Worm (Caenorhabditis elegans) whole organism, young adult: Measurements from ENCODE around the gene Y47D7A.3.

Source experiments
- B0336.3 ChIP-seq: fragments of 200-800 bp; sonication (Bioruptor generic); IDR thresholded peaks from 2 replicates; pipeline ENCODE4 v1.3.6; 2022; ENCODE audit warnings: missing genetic modification characterization, missing compliant biosample characterization
- D2030.7 ChIP-seq: fragments of 200-800 bp; sonication (Bioruptor generic); IDR thresholded peaks from 2 replicates; pipeline ENCODE4 v1.3.6; 2022; ENCODE audit warnings: missing genetic modification reagents, missing genetic modification characterization, missing compliant biosample characterization
- F10E7.11 ChIP-seq: sonication (generic microtip); optimal IDR thresholded peaks from 2 replicates; lab custom pipeline; 2017; ENCODE audit warnings: mild to moderate bottlenecking, missing genetic modification characterization, moderate library complexity, missing compliant biosample characterization
- F37B4.10 ChIP-seq: fragments of 200-800 bp; sonication (Bioruptor generic); IDR thresholded peaks from 2 replicates; pipeline ENCODE4 v1.3.6; 2022; ENCODE audit warnings: missing genetic modification characterization, missing compliant biosample characterization
- F49E8.2 ChIP-seq: sonication (generic microtip); optimal IDR thresholded peaks from 3 replicates; lab custom pipeline; 2017; ENCODE audit warnings: missing genetic modification characterization, mild to moderate bottlenecking, missing compliant biosample characterization, antibody characterized with exemption, moderate library complexity; ENCODE audit not compliant: insufficient read depth
- Y53G8AR.9 ChIP-seq: fragments of 200-800 bp; sonication (Bioruptor generic); conservative IDR thresholded peaks from 2 replicates; pipeline ENCODE4 v1.3.6; 2022; ENCODE audit warnings: missing genetic modification reagents, missing genetic modification characterization, missing compliant biosample characterization
- Y79H2A.3 ChIP-seq: fragments of 200-800 bp; sonication (Bioruptor generic); conservative IDR thresholded peaks from 2 replicates; pipeline ENCODE4 v1.3.6; 2022; ENCODE audit warnings: missing genetic modification reagents, missing genetic modification characterization, missing compliant biosample characterization
- aptf-3 ChIP-seq: fragments of 200-800 bp; sonication (Bioruptor generic); IDR thresholded peaks from 2 replicates; pipeline ENCODE4 v1.3.6; 2022; ENCODE audit warnings: missing genetic modification characterization, missing compliant biosample characterization
- attf-6 ChIP-seq: fragments of 200-800 bp; sonication (Bioruptor generic); IDR thresholded peaks from 2 replicates; pipeline ENCODE4 v1.3.6; 2022; ENCODE audit warnings: missing genetic modification reagents, missing genetic modification characterization, missing compliant biosample characterization
- bed-1 ChIP-seq: fragments of 200-800 bp; sonication (Bioruptor generic); IDR thresholded peaks from 2 replicates; pipeline ENCODE4 v1.3.6; 2022; ENCODE audit warnings: missing genetic modification reagents, missing genetic modification characterization, missing compliant biosample characterization
- ccch-3 ChIP-seq: fragments of 200-800 bp; sonication (Bioruptor generic); optimal IDR thresholded peaks from 2 replicates; lab custom pipeline; 2018; ENCODE audit warnings: mild to moderate bottlenecking, missing genetic modification characterization, missing compliant biosample characterization
- cebp-1 ChIP-seq, 2 experiments: fragments of 200-800 bp in 1 of 2; sonication (Bioruptor generic) in 1 of 2; sonication (generic microtip) in 1 of 2; IDR thresholded peaks in 1 of 2; optimal IDR thresholded peaks in 1 of 2; 2 replicates each; pipeline versions ENCODE4 v1.3.6 to Lab custom; 2017 to 2022; ENCODE audit warnings: missing compliant biosample characterization in 2 of 2, missing genetic modification characterization in 2 of 2, mild to moderate bottlenecking in 1 of 2, missing genetic modification reagents in 1 of 2, moderate library complexity in 1 of 2
- chd-7 ChIP-seq: sonication (generic microtip); optimal IDR thresholded peaks from 2 replicates; lab custom pipeline; 2016; ENCODE audit warnings: mild to moderate bottlenecking, missing genetic modification characterization, moderate library complexity, missing compliant biosample characterization
- efl-1 ChIP-seq: fragments of 150-350 bp; optimal IDR thresholded peaks from 2 replicates; lab custom pipeline; 2014; ENCODE audit warnings: missing biosample characterization, missing genetic modification reagents, missing genetic modification characterization
- egl-18 ChIP-seq: fragments of 200-800 bp; sonication (Bioruptor generic); IDR thresholded peaks from 2 replicates; pipeline ENCODE4 v1.3.6; 2022; ENCODE audit warnings: missing genetic modification reagents, missing genetic modification characterization, missing compliant biosample characterization
- hsf-1 ChIP-seq: fragments of 200-800 bp; sonication (Bioruptor generic); IDR thresholded peaks from 2 replicates; pipeline ENCODE4 v1.3.6; 2022; ENCODE audit warnings: missing genetic modification reagents, missing genetic modification characterization, missing compliant biosample characterization
- lin-54 ChIP-seq: fragments of 200-800 bp; sonication (Bioruptor generic); optimal IDR thresholded peaks from 2 replicates; lab custom pipeline; 2018; ENCODE audit warnings: mild to moderate bottlenecking, missing genetic modification characterization, missing compliant biosample characterization
- lsl-1 ChIP-seq: fragments of 200-800 bp; sonication (Bioruptor generic); optimal IDR thresholded peaks from 2 replicates; lab custom pipeline; 2018; ENCODE audit warnings: mild to moderate bottlenecking, missing genetic modification characterization, moderate library complexity, missing compliant biosample characterization
- lsy-27 ChIP-seq: sonication (generic microtip); optimal IDR thresholded peaks from 2 replicates; lab custom pipeline; 2017; ENCODE audit warnings: missing genetic modification characterization, mild to moderate bottlenecking, missing compliant biosample characterization, antibody characterized with exemption, missing genotype, borderline replicate concordance; ENCODE audit not compliant: insufficient read depth
- madf-3 ChIP-seq: fragments of 200-800 bp; sonication (Bioruptor generic); IDR thresholded peaks from 2 replicates; pipeline ENCODE4 v1.3.6; 2022; ENCODE audit warnings: missing genetic modification reagents, missing genetic modification characterization, missing compliant biosample characterization
- madf-6 ChIP-seq: fragments of 200-800 bp; sonication (Bioruptor generic); IDR thresholded peaks from 2 replicates; pipeline ENCODE4 v1.3.6; 2022; ENCODE audit warnings: missing genetic modification reagents, missing genetic modification characterization, missing compliant biosample characterization
- nfya-2 ChIP-seq: fragments of 200-800 bp; sonication (Bioruptor generic); IDR thresholded peaks from 2 replicates; pipeline ENCODE4 v1.3.6; 2022; ENCODE audit warnings: missing genetic modification reagents, missing genetic modification characterization, missing compliant biosample characterization
- nfyb-1 ChIP-seq: fragments of 200-800 bp; sonication (Bioruptor generic); IDR thresholded peaks from 2 replicates; pipeline ENCODE4 v1.3.6; 2022; ENCODE audit warnings: missing genetic modification reagents, missing genetic modification characterization, missing compliant biosample characterization
- nhr-27 ChIP-seq: fragments of 200-800 bp; sonication (Bioruptor generic); optimal IDR thresholded peaks from 2 replicates; lab custom pipeline; 2018; ENCODE audit warnings: mild to moderate bottlenecking, missing genetic modification characterization, moderate library complexity, missing compliant biosample characterization
- nhr-90 ChIP-seq: sonication (generic microtip); optimal IDR thresholded peaks from 2 replicates; lab custom pipeline; 2016; ENCODE audit warnings: missing genotype, mild to moderate bottlenecking, missing genetic modification characterization, missing compliant biosample characterization
- pbrm-1 ChIP-seq: fragments of 200-800 bp; sonication (Bioruptor generic); IDR thresholded peaks from 2 replicates; pipeline ENCODE4 v1.3.6; 2022; ENCODE audit warnings: missing genetic modification reagents, missing genetic modification characterization, missing compliant biosample characterization
- pha-4 ChIP-seq: fragments of 150-350 bp; sonication (generic microtip); optimal IDR thresholded peaks from 2 replicates; lab custom pipeline; 2014; ENCODE audit warnings: missing biosample characterization, missing genetic modification reagents, missing genetic modification characterization
- rcor-1 ChIP-seq: fragments of 200-800 bp; sonication (Bioruptor generic); IDR thresholded peaks from 2 replicates; pipeline ENCODE4 v1.3.6; 2022; ENCODE audit warnings: missing genetic modification reagents, missing genetic modification characterization, missing compliant biosample characterization
- snpc-3.4 ChIP-seq: sonication (generic microtip); optimal IDR thresholded peaks from 2 replicates; lab custom pipeline; 2017; ENCODE audit warnings: missing genetic modification characterization, mild to moderate bottlenecking, missing compliant biosample characterization, antibody characterized with exemption, moderate library complexity, missing genotype, missing genetic modification reagents
- snpc-4 ChIP-seq, 5 experiments: fragments of 150-350 bp in 1 of 5; sonication (generic microtip) in 4 of 5; optimal IDR thresholded peaks; 2 replicates each; lab custom pipeline; 2014 to 2018; ENCODE audit warnings: missing genetic modification characterization in 5 of 5, missing biosample characterization in 3 of 5, antibody characterized with exemption in 2 of 5, mild to moderate bottlenecking in 2 of 5, missing compliant biosample characterization in 2 of 5, missing genotype in 2 of 5, moderate library complexity in 2 of 5, missing genetic modification reagents in 1 of 5
- sptf-2 ChIP-seq: fragments of 200-800 bp; sonication (Bioruptor generic); optimal IDR thresholded peaks from 2 replicates; lab custom pipeline; 2018; ENCODE audit warnings: mild to moderate bottlenecking, missing genetic modification characterization, missing compliant biosample characterization
- tbx-9 ChIP-seq: sonication (generic microtip); optimal IDR thresholded peaks from 2 replicates; lab custom pipeline; 2016; ENCODE audit warnings: borderline replicate concordance, missing genetic modification characterization, inconsistent platforms, missing compliant biosample characterization
- xnd-1 ChIP-seq: sonication (generic microtip); optimal IDR thresholded peaks from 2 replicates; lab custom pipeline; 2016; ENCODE audit warnings: missing genotype, missing genetic modification reagents, missing genetic modification characterization, missing compliant biosample characterization
- ztf-25 ChIP-seq: fragments of 200-800 bp; sonication (Bioruptor generic); IDR thresholded peaks from 2 replicates; pipeline ENCODE4 v1.3.6; 2022; ENCODE audit warnings: missing genetic modification reagents, missing genetic modification characterization, missing compliant biosample characterization
- ztf-28 ChIP-seq: fragments of 200-800 bp; sonication (Bioruptor generic); IDR thresholded peaks from 2 replicates; pipeline ENCODE4 v1.3.6; 2022; ENCODE audit warnings: missing genetic modification reagents, missing genetic modification characterization, missing compliant biosample characterization

Gene Y47D7A.3

DNA sequence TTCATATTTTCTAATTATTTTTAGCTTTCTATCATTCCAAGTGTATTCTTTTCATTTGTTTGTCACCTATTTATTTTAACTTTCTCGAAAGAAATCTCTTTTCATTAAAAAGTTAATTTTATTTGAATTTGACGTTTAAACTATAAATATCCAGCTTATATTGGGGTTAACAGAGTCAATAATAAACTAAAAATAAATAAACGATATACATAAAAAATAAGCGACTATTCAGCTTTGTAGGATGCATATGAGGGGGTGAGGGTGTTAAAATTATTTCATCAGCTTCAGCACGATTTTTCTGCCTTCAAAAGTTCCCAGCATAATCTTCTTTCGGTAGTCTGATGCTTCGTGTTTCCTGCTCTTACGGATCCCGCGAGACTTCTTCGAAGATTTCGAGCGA lies 37.1 kb upstream of the Y47D7A.3 start (continued):
- TF ChIP-seq bed-1 (GFP tag; lab: Robert Waterston, UW) (no peak), snpc-4 (GFP tag; optimal IDR thresholded peaks at IDR 0.05; lab: Kevin White, UChicago) (no peak), snpc-4 (tag; optimal IDR thresholded peaks at IDR 0.05; lab: Kevin White, UChicago) (peak in 1 of 4 experiments; percentile 0), nhr-90 (tag; lab: Kevin White, UChicago) (no peak), attf-6 (GFP tag; lab: Robert Waterston, UW) (no peak), lsl-1 (GFP tag; lab: Kevin White, UChicago) (peak; percentile 14), tbx-9 (tag; lab: Kevin White, UChicago) (no peak), lin-54 (no peak), F37B4.10 (GFP tag; lab: Robert Waterston, UW) (no peak), nhr-27 (tag; lab: Kevin White, UChicago) (no peak), egl-18 (GFP tag; lab: Robert Waterston, UW) (no peak), pha-4 (tag; lab: Kevin White, UChicago) (no peak), D2030.7 (GFP tag; lab: Robert Waterston, UW) (0 out of 2 replicates have a peak, but pooled peaks have one; percentile 28), snpc-3.4 (peak; percentile 44), ccch-3 (GFP tag; lab: Kevin White, UChicago) (no peak), aptf-3 (GFP tag; lab: Robert Waterston, UW) (no peak), rcor-1 (no peak), cebp-1 (GFP tag; IDR thresholded peaks at IDR 0.05; lab: Robert Waterston, UW) (no peak), cebp-1 (tag; optimal IDR thresholded peaks at IDR 0.05; lab: Kevin White, UChicago) (peak; percentile 14), F10E7.11 (tag; lab: Kevin White, UChicago) (no peak), F49E8.2 (tag; lab: Kevin White, UChicago) (peak; percentile 23), nfya-2 (no peak), madf-6 (GFP tag; lab: Robert Waterston, UW) (peak; percentile 59), pbrm-1 (no peak), ztf-28 (no peak), lsy-27 (tag; lab: Kevin White, UChicago) (no peak), nfyb-1 (GFP tag; lab: Robert Waterston, UW) (0 out of 2 replicates have a peak, but pooled peaks have one; percentile 34)

DNA sequence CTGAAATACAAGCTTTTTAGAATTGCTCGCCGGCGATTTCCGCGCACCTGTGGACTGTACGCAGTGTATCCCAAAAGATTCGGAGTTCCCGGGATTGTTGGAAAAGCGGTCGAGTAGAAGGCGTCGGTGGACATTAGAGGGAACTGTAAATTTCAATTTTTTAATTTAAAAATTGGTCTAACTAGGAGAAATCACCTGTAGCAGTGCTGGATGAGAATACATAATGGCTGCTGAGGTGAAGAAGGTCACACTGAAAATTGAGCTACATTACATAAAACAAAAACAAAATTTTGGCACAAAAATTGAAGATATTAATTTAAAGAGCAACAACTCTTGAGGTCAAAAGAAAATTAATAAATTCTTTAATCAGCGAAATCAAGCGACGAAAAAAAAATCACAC lies 36.1 kb upstream of the Y47D7A.3 start, which contains the start of gene neg-1:
TSS of gene neg-1 (minus strand) at position 250 of the 400 bp plus-strand sequence.
- TF ChIP-seq madf-6 (GFP tag; lab: Robert Waterston, UW) (peak; percentile 58), madf-3 (GFP tag; lab: Robert Waterston, UW) (peak; percentile 63; the same call in 1 of the 2 replicates), xnd-1 (tag; lab: Kevin White, UChicago) (peak; percentile 43), hsf-1 (GFP tag; lab: Robert Waterston, UW) (0 out of 2 replicates have a peak, but pooled peaks have one; percentile 51), attf-6 (GFP tag; lab: Robert Waterston, UW) (0 out of 2 replicates have a peak, but pooled peaks have one; percentile 21), B0336.3 (GFP tag; lab: Robert Waterston, UW) (peak; percentile 17; the same call in 1 of the 2 replicates), ztf-25 (no peak), sptf-2 (GFP tag; lab: Kevin White, UChicago) (no peak), Y79H2A.3 (GFP tag; lab: Robert Waterston, UW) (peak; percentile 28; the same call in 1 of the 2 replicates), Y53G8AR.9 (GFP tag; lab: Robert Waterston, UW) (0 out of 2 replicates have a peak, but pooled peaks have one; percentile 18), lin-54 (peak; percentile 3), chd-7 (tag; lab: Kevin White, UChicago) (no peak), efl-1 (GFP tag; lab: Kevin White, UChicago) (peak; percentile 18)
